Worm (Caenorhabditis elegans): ENCODE measurements around the gene F13H10.6.

The F13H10.6 gene

ce11 chrIV:11011920-11012319 lies 2.8 kb downstream of the F13H10.6 start, which contains the start of gene ndx-9:
Gene ndx-9, minus strand, starts transcription at chrIV:11012020.
- TF ChIP-seq lsy-12 (tag; optimal IDR thresholded peaks at IDR 0.05) (no peak), nhr-77 (tag; optimal IDR thresholded peaks at IDR 0.05) (no peak), elt-1 (tag; optimal IDR thresholded peaks at IDR 0.05) (no peak), sea-2 (GFP tag; optimal IDR thresholded peaks at IDR 0.05) (no peak), snpc-4 (tag; optimal IDR thresholded peaks at IDR 0.05) (no peak), ztf-11 (tag; optimal IDR thresholded peaks at IDR 0.05) (no peak)

- TF ChIP-seq elt-3 (tag; optimal IDR thresholded peaks at IDR 0.05), result no peak
- TF ChIP-seq pqm-1 (tag; optimal IDR thresholded peaks at IDR 0.05), result peak; percentile 66
- no peak for TF ChIP-seq unc-62 (GFP tag; optimal IDR thresholded peaks at IDR 0.05)
- TF ChIP-seq mml-1 (tag; optimal IDR thresholded peaks at IDR 0.05), result no peak
- TF ChIP-seq lsy-12 (tag; optimal IDR thresholded peaks at IDR 0.05), result no peak
- TF ChIP-seq elt-2 (tag; optimal IDR thresholded peaks at IDR 0.05), result peak; percentile 86
- TF ChIP-seq tbx-2 (tag; optimal IDR thresholded peaks at IDR 0.05), result no peak
Observed at ce11 chrIV:11015881-11016280, 6.8 kb downstream of the F13H10.6 start, which contains the start of gene F13H10.3. Gene F13H10.3, minus strand, starts transcription at chrIV:11015953.

ce11 chrIV:11019962-11020550 lies 11.0 kb downstream of the F13H10.6 start, which contains the start of gene F13H10.8:
Gene F13H10.8, plus strand, starts transcription at chrIV:11020517.
- TF ChIP-seq nhr-25 (tag; optimal IDR thresholded peaks at IDR 0.05) (peak; percentile 21), jun-1 (tag; optimal IDR thresholded peaks at IDR 0.05) (no peak), pqm-1 (tag; optimal IDR thresholded peaks at IDR 0.05) (peak; percentile 3), unc-39 (tag; optimal IDR thresholded peaks at IDR 0.05) (no peak), egl-27 (tag; optimal IDR thresholded peaks at IDR 0.05) (no peak), elt-1 (tag; optimal IDR thresholded peaks at IDR 0.05) (no peak), tbx-2 (tag; optimal IDR thresholded peaks at IDR 0.05) (no peak), skn-1 (tag; optimal IDR thresholded peaks at IDR 0.05) (no peak), sea-2 (GFP tag; optimal IDR thresholded peaks at IDR 0.05) (no peak), lin-39 (tag; optimal IDR thresholded peaks at IDR 0.05) (no peak), fkh-2 (tag; optimal IDR thresholded peaks at IDR 0.05) (no peak), nhr-12 (tag; optimal IDR thresholded peaks at IDR 0.05) (no peak), ceh-16 (tag; optimal IDR thresholded peaks at IDR 0.05) (no peak), ztf-4 (tag; optimal IDR thresholded peaks at IDR 0.05) (no peak), eor-1 (tag; optimal IDR thresholded peaks at IDR 0.05) (no peak), nhr-11 (tag; optimal IDR thresholded peaks at IDR 0.05) (no peak), nhr-237 (tag; optimal IDR thresholded peaks at IDR 0.05) (no peak), snpc-4 (tag; optimal IDR thresholded peaks at IDR 0.05) (peak; percentile 28), R02D3.7 (tag; optimal IDR thresholded peaks at IDR 0.05) (no peak), ceh-9 (tag; optimal IDR thresholded peaks at IDR 0.05) (no peak), ZK546.5 (tag; optimal IDR thresholded peaks at IDR 0.05) (no peak), mml-1 (tag; optimal IDR thresholded peaks at IDR 0.05) (no peak), elt-3 (tag; optimal IDR thresholded peaks at IDR 0.05) (no peak), nhr-28 (tag; optimal IDR thresholded peaks at IDR 0.05) (no peak), egl-5 (tag; optimal IDR thresholded peaks at IDR 0.05) (no peak), nhr-77 (tag; optimal IDR thresholded peaks at IDR 0.05) (no peak), daf-12 (tag; optimal IDR thresholded peaks at IDR 0.05) (no peak), fkh-10 (GFP tag; optimal IDR thresholded peaks at IDR 0.05) (no peak), unc-62 (GFP tag; optimal IDR thresholded peaks at IDR 0.05) (no peak), lsy-12 (tag; optimal IDR thresholded peaks at IDR 0.05) (no peak), ama-1 (optimal IDR thresholded peaks at IDR 0.05) (no peak), pha-4 (tag; optimal IDR thresholded peaks at IDR 0.05) (peak; percentile 93), ceh-82 (tag; optimal IDR thresholded peaks at IDR 0.05) (no peak), mdl-1 (tag; optimal IDR thresholded peaks at IDR 0.05) (no peak), zag-1 (tag; optimal IDR thresholded peaks at IDR 0.05) (no peak), lin-15B (tag; optimal IDR thresholded peaks at IDR 0.05) (peak; percentile 25), elt-2 (tag; optimal IDR thresholded peaks at IDR 0.05) (peak; percentile 76), nfya-1 (tag; optimal IDR thresholded peaks at IDR 0.05; ENCODE audit: insufficient read depth) (peak; percentile 31), hmg-11 (tag; optimal IDR thresholded peaks at IDR 0.05) (peak; percentile 58), aly-2 (tag; optimal IDR thresholded peaks at IDR 0.05) (no peak), ztf-11 (tag; optimal IDR thresholded peaks at IDR 0.05) (no peak), ceh-28 (tag; optimal IDR thresholded peaks at IDR 0.05) (no peak), nhr-43 (tag; optimal IDR thresholded peaks at IDR 0.05; ENCODE audit: poor library complexity, severe bottlenecking) (no peak), fos-1 (tag; optimal IDR thresholded peaks at IDR 0.05) (no peak)
